Worm (Caenorhabditis elegans) whole organism, L3 larva: ENCODE results near the gene srt-53.

Experiments
- R02D3.7 ChIP-seq: fragments of 150-350 bp; optimal IDR thresholded peaks from 2 replicates; lab custom pipeline; 2014; ENCODE audit warnings: missing biosample characterization, missing genetic modification characterization
- elt-2 ChIP-seq: sonication (generic microtip); optimal IDR thresholded peaks from 2 replicates; lab custom pipeline; 2016; ENCODE audit warnings: missing genetic modification reagents, mild to moderate bottlenecking, missing genetic modification characterization, missing compliant biosample characterization
- nfya-1 ChIP-seq: sonication (generic microtip); optimal IDR thresholded peaks from 2 replicates; lab custom pipeline; 2017; ENCODE audit warnings: missing genetic modification characterization, mild to moderate bottlenecking, missing compliant biosample characterization, antibody characterized with exemption, moderate library complexity; ENCODE audit not compliant: insufficient read depth
- nhr-11 ChIP-seq: fragments of 150-350 bp; optimal IDR thresholded peaks from 2 replicates; lab custom pipeline; 2014; ENCODE audit warnings: missing biosample characterization, missing genetic modification characterization
- nhr-76 ChIP-seq: fragments of 150-350 bp; sonication (generic microtip); optimal IDR thresholded peaks from 5 replicates; lab custom pipeline; 2014; ENCODE audit warnings: missing biosample characterization, missing genetic modification characterization
- zag-1 ChIP-seq: fragments of 150-350 bp; optimal IDR thresholded peaks from 2 replicates; lab custom pipeline; 2014; ENCODE audit warnings: missing biosample characterization, missing genetic modification characterization

DNA sequence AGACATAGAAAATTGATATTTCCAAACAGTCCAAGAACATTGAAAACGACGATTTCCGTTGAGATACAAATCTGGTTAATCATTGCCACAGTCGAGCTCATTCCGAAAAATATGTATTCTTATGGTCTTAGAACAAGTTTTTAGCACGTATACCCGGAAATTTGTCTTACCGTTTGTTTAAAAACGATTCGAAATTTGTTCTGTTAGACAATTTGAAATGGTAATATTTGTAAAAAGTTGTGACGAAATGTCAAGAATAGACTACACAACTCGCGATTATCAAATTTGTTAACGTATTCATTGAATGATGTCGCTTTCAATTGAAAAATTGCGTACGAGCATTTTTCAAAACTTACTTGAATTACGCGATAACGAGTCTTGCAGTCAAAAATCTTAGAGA is 3.0 kb downstream of the srt-53 start, which contains the start of gene srsx-3:
- TF ChIP-seq nhr-11 (tag; lab: Kevin White, UChicago) = no peak
- TF ChIP-seq nhr-76 (tag; lab: Kevin White, UChicago) = no peak
- TF ChIP-seq nfya-1 = no peak
- TF ChIP-seq elt-2 (tag; lab: Kevin White, UChicago) = no peak
- no peak for TF ChIP-seq R02D3.7 (tag; lab: Kevin White, UChicago)
- no peak for TF ChIP-seq zag-1 (tag; lab: Kevin White, UChicago)
